Fruit fly (Drosophila melanogaster): Measurements from ENCODE around the gene CG3862.

- no peak for TF ChIP-seq Sin3A (optimal IDR thresholded peaks at IDR 0.05)
- no peak for TF ChIP-seq insv (optimal IDR thresholded peaks at IDR 0.05)
- TF ChIP-seq ttk (optimal IDR thresholded peaks at IDR 0.05) = no peak
Measured at dm6 chr2L:867899-868605, 42.4 kb upstream of the CG3862 start, which contains the start of gene aru.
